Worm (Caenorhabditis elegans): ENCODE results near the gene F54F7.3.

ce11 chrX:11896708-11897107 is 46.7 kb upstream of the F54F7.3 start:
- TF ChIP-seq ets-4 (GFP tag; optimal IDR thresholded peaks at IDR 0.05) (no peak), tlf-1 (GFP tag; optimal IDR thresholded peaks at IDR 0.05) (no peak), nhr-27 (tag; optimal IDR thresholded peaks at IDR 0.05) (no peak), F39B2.1 (GFP tag; IDR thresholded peaks at IDR 0.05) (no peak), repo-1 (tag; optimal IDR thresholded peaks at IDR 0.05) (no peak), F33H1.4 (GFP tag; IDR thresholded peaks at IDR 0.05) (no peak), Y67H2A.10 (GFP tag; conservative IDR thresholded peaks at IDR 0.05) (no peak), nhr-80 (tag; optimal IDR thresholded peaks at IDR 0.05) (no peak), mel-28 (tag; optimal IDR thresholded peaks at IDR 0.05; ENCODE audit: borderline replicate concordance) (no peak), madf-6 (GFP tag; IDR thresholded peaks at IDR 0.05) (no peak), Y53G8AR.9 (GFP tag; conservative IDR thresholded peaks at IDR 0.05) (no peak), C17E4.6 (GFP tag; IDR thresholded peaks at IDR 0.05) (no peak), lin-40 (tag; optimal IDR thresholded peaks at IDR 0.05) (no peak)
